Worm (Caenorhabditis elegans) whole organism, young adult: Measurements from ENCODE around the gene B0244.10.

Experiments
- B0019.2 ChIP-seq: fragments of 200-800 bp; sonication (Bioruptor generic); conservative IDR thresholded peaks from 2 replicates; pipeline ENCODE4 v1.3.6; 2022; ENCODE audit warnings: missing genetic modification reagents, missing genetic modification characterization, missing compliant biosample characterization
- B0261.1 ChIP-seq: sonication (generic microtip); optimal IDR thresholded peaks from 2 replicates; lab custom pipeline; 2016; ENCODE audit warnings: mild to moderate bottlenecking, missing genetic modification characterization, moderate library complexity, missing compliant biosample characterization
- B0336.3 ChIP-seq: fragments of 200-800 bp; sonication (Bioruptor generic); IDR thresholded peaks from 2 replicates; pipeline ENCODE4 v1.3.6; 2022; ENCODE audit warnings: missing genetic modification characterization, missing compliant biosample characterization
- C06A6.2 ChIP-seq: fragments of 200-800 bp; sonication (Bioruptor generic); conservative IDR thresholded peaks from 2 replicates; pipeline ENCODE4 v1.3.6; 2022; ENCODE audit warnings: missing genetic modification characterization, missing compliant biosample characterization
- D2030.7 ChIP-seq: fragments of 200-800 bp; sonication (Bioruptor generic); IDR thresholded peaks from 2 replicates; pipeline ENCODE4 v1.3.6; 2022; ENCODE audit warnings: missing genetic modification reagents, missing genetic modification characterization, missing compliant biosample characterization
- F22D6.2 ChIP-seq: sonication (generic microtip); optimal IDR thresholded peaks from 2 replicates; lab custom pipeline; 2016; ENCODE audit warnings: mild to moderate bottlenecking, missing genetic modification characterization, missing compliant biosample characterization
- F33H1.4 ChIP-seq: fragments of 200-800 bp; sonication (Bioruptor generic); IDR thresholded peaks from 2 replicates; pipeline ENCODE4 v1.3.6; 2022; ENCODE audit warnings: missing genetic modification reagents, missing genetic modification characterization, missing compliant biosample characterization
- F39B2.1 ChIP-seq: fragments of 200-800 bp; sonication (Bioruptor generic); IDR thresholded peaks from 2 replicates; pipeline ENCODE4 v1.3.6; 2022; ENCODE audit warnings: missing genetic modification reagents, missing genetic modification characterization, missing compliant biosample characterization
- K11D2.4 ChIP-seq: fragments of 200-800 bp; sonication (Bioruptor generic); IDR thresholded peaks from 2 replicates; pipeline ENCODE4 v1.3.6; 2022; ENCODE audit warnings: missing genetic modification reagents, missing genetic modification characterization, missing compliant biosample characterization
- T07F8.4 ChIP-seq: sonication (generic microtip); optimal IDR thresholded peaks from 2 replicates; lab custom pipeline; 2016; ENCODE audit warnings: mild to moderate bottlenecking, missing genetic modification characterization, moderate library complexity, missing compliant biosample characterization
- Y56A3A.18 ChIP-seq: fragments of 200-800 bp; sonication (Bioruptor generic); IDR thresholded peaks from 2 replicates; pipeline ENCODE4 v1.3.6; 2022; ENCODE audit warnings: missing genetic modification reagents, missing genetic modification characterization, missing compliant biosample characterization
- Y67H2A.10 ChIP-seq: fragments of 200-800 bp; sonication (Bioruptor generic); conservative IDR thresholded peaks from 2 replicates; pipeline ENCODE4 v1.3.6; 2022; ENCODE audit warnings: missing genetic modification reagents, missing genetic modification characterization, missing compliant biosample characterization
- ZK185.1 ChIP-seq: sonication (generic microtip); optimal IDR thresholded peaks from 2 replicates; lab custom pipeline; 2016; ENCODE audit warnings: mild to moderate bottlenecking, missing genetic modification characterization, missing compliant biosample characterization; ENCODE audit not compliant: poor library complexity, severe bottlenecking
- athp-1 ChIP-seq: sonication (generic microtip); optimal IDR thresholded peaks from 2 replicates; lab custom pipeline; 2017; ENCODE audit warnings: mild to moderate bottlenecking, missing genetic modification characterization, missing compliant biosample characterization
- attf-6 ChIP-seq: fragments of 200-800 bp; sonication (Bioruptor generic); IDR thresholded peaks from 2 replicates; pipeline ENCODE4 v1.3.6; 2022; ENCODE audit warnings: missing genetic modification reagents, missing genetic modification characterization, missing compliant biosample characterization
- bed-1 ChIP-seq: fragments of 200-800 bp; sonication (Bioruptor generic); IDR thresholded peaks from 2 replicates; pipeline ENCODE4 v1.3.6; 2022; ENCODE audit warnings: missing genetic modification reagents, missing genetic modification characterization, missing compliant biosample characterization
- bed-2 ChIP-seq: fragments of 200-800 bp; sonication (Bioruptor generic); IDR thresholded peaks from 2 replicates; pipeline ENCODE4 v1.3.6; 2022; ENCODE audit warnings: missing genetic modification reagents, missing genetic modification characterization, missing compliant biosample characterization
- egrh-3 ChIP-seq: fragments of 200-800 bp; sonication (Bioruptor generic); IDR thresholded peaks from 2 replicates; pipeline ENCODE4 v1.3.6; 2022; ENCODE audit warnings: missing genetic modification reagents, missing genetic modification characterization, missing compliant biosample characterization
- ekl-4 ChIP-seq: fragments of 200-800 bp; sonication (Bioruptor generic); IDR thresholded peaks from 2 replicates; pipeline ENCODE4 v1.3.6; 2022; ENCODE audit warnings: missing genetic modification reagents, missing genetic modification characterization, missing compliant biosample characterization
- ets-4 ChIP-seq: fragments of 200-800 bp; sonication (Bioruptor generic); optimal IDR thresholded peaks from 2 replicates; lab custom pipeline; 2018; ENCODE audit warnings: mild to moderate bottlenecking, missing genetic modification characterization, missing compliant biosample characterization
- fkh-3 ChIP-seq: sonication (generic microtip); optimal IDR thresholded peaks from 2 replicates; lab custom pipeline; 2016; ENCODE audit warnings: mild to moderate bottlenecking, missing genetic modification characterization, missing compliant biosample characterization
- gei-17 ChIP-seq: fragments of 200-800 bp; sonication (Bioruptor generic); optimal IDR thresholded peaks from 2 replicates; lab custom pipeline; 2018; ENCODE audit warnings: mild to moderate bottlenecking, missing genetic modification characterization, missing compliant biosample characterization
- hlh-12 ChIP-seq: sonication (generic microtip); optimal IDR thresholded peaks from 2 replicates; lab custom pipeline; 2016; ENCODE audit warnings: missing genetic modification characterization, missing compliant biosample characterization
- hlh-26 ChIP-seq: fragments of 200-800 bp; sonication (Bioruptor generic); conservative IDR thresholded peaks from 2 replicates; pipeline ENCODE4 v1.3.6; 2022; ENCODE audit warnings: missing genetic modification reagents, missing genetic modification characterization, missing compliant biosample characterization
- hmg-1.2 ChIP-seq: fragments of 200-800 bp; sonication (Bioruptor generic); IDR thresholded peaks from 2 replicates; pipeline ENCODE4 v1.3.6; 2022; ENCODE audit warnings: missing genetic modification reagents, missing genetic modification characterization, missing compliant biosample characterization
- hsf-1 ChIP-seq: fragments of 200-800 bp; sonication (Bioruptor generic); IDR thresholded peaks from 2 replicates; pipeline ENCODE4 v1.3.6; 2022; ENCODE audit warnings: missing genetic modification reagents, missing genetic modification characterization, missing compliant biosample characterization
- let-526 ChIP-seq: fragments of 200-800 bp; sonication (Bioruptor generic); IDR thresholded peaks from 2 replicates; pipeline ENCODE4 v1.3.6; 2022; ENCODE audit warnings: missing genetic modification reagents, missing genetic modification characterization, missing compliant biosample characterization
- let-607 ChIP-seq, 2 experiments: fragments of 200-800 bp in 1 of 2; sonication (Bioruptor generic) in 1 of 2; sonication (generic microtip) in 1 of 2; optimal IDR thresholded peaks; 2 replicates each; lab custom pipeline; 2016 to 2018; ENCODE audit warnings: mild to moderate bottlenecking in 2 of 2, missing compliant biosample characterization in 2 of 2, missing genetic modification characterization in 2 of 2, moderate library complexity in 2 of 2, missing genotype in 1 of 2
- lsl-1 ChIP-seq: fragments of 200-800 bp; sonication (Bioruptor generic); optimal IDR thresholded peaks from 2 replicates; lab custom pipeline; 2018; ENCODE audit warnings: mild to moderate bottlenecking, missing genetic modification characterization, moderate library complexity, missing compliant biosample characterization
- madf-6 ChIP-seq: fragments of 200-800 bp; sonication (Bioruptor generic); IDR thresholded peaks from 2 replicates; pipeline ENCODE4 v1.3.6; 2022; ENCODE audit warnings: missing genetic modification reagents, missing genetic modification characterization, missing compliant biosample characterization
- mel-28 ChIP-seq: sonication (generic microtip); optimal IDR thresholded peaks from 2 replicates; lab custom pipeline; 2016; ENCODE audit warnings: borderline replicate concordance, mild to moderate bottlenecking, missing genetic modification characterization, missing compliant biosample characterization
- nfyb-1 ChIP-seq: fragments of 200-800 bp; sonication (Bioruptor generic); IDR thresholded peaks from 2 replicates; pipeline ENCODE4 v1.3.6; 2022; ENCODE audit warnings: missing genetic modification reagents, missing genetic modification characterization, missing compliant biosample characterization
- nhr-90 ChIP-seq: sonication (generic microtip); optimal IDR thresholded peaks from 2 replicates; lab custom pipeline; 2016; ENCODE audit warnings: missing genotype, mild to moderate bottlenecking, missing genetic modification characterization, missing compliant biosample characterization
- pha-4 ChIP-seq: fragments of 150-350 bp; sonication (generic microtip); optimal IDR thresholded peaks from 2 replicates; lab custom pipeline; 2014; ENCODE audit warnings: missing biosample characterization, missing genetic modification reagents, missing genetic modification characterization
- rcor-1 ChIP-seq: fragments of 200-800 bp; sonication (Bioruptor generic); IDR thresholded peaks from 2 replicates; pipeline ENCODE4 v1.3.6; 2022; ENCODE audit warnings: missing genetic modification reagents, missing genetic modification characterization, missing compliant biosample characterization
- sdz-38 ChIP-seq: sonication (generic microtip); optimal IDR thresholded peaks from 2 replicates; lab custom pipeline; 2016; ENCODE audit warnings: missing genotype, missing genetic modification characterization, missing compliant biosample characterization
- snpc-1.3 ChIP-seq: sonication (generic microtip); optimal IDR thresholded peaks from 2 replicates; lab custom pipeline; 2017; ENCODE audit warnings: missing genetic modification characterization, mild to moderate bottlenecking, missing compliant biosample characterization, antibody characterized with exemption, moderate library complexity, missing genotype, missing genetic modification reagents; ENCODE audit not compliant: insufficient read depth
- snpc-3.4 ChIP-seq: sonication (generic microtip); optimal IDR thresholded peaks from 2 replicates; lab custom pipeline; 2017; ENCODE audit warnings: missing genetic modification characterization, mild to moderate bottlenecking, missing compliant biosample characterization, antibody characterized with exemption, moderate library complexity, missing genotype, missing genetic modification reagents
- ztf-22 ChIP-seq: fragments of 200-800 bp; sonication (Bioruptor generic); optimal IDR thresholded peaks from 2 replicates; lab custom pipeline; 2018; ENCODE audit warnings: mild to moderate bottlenecking, missing genetic modification characterization, moderate library complexity, missing compliant biosample characterization
- ztf-25 ChIP-seq: fragments of 200-800 bp; sonication (Bioruptor generic); IDR thresholded peaks from 2 replicates; pipeline ENCODE4 v1.3.6; 2022; ENCODE audit warnings: missing genetic modification reagents, missing genetic modification characterization, missing compliant biosample characterization
- ztf-26 ChIP-seq: sonication (generic microtip); optimal IDR thresholded peaks from 2 replicates; lab custom pipeline; 2017; ENCODE audit warnings: missing genetic modification characterization, missing compliant biosample characterization

B0244.10 gene

ce11 chrIII:5692690-5693089 is 42.3 kb upstream of the B0244.10 start, which contains the start of the genes abi-1 and arle-14 (continued):
- TF ChIP-seq T07F8.4 (tag; lab: Kevin White, UChicago), result no peak
- peak; percentile 29 for TF ChIP-seq snpc-3.4 (tag; lab: Kevin White, UChicago)
- no peak for TF ChIP-seq ztf-26 (tag; lab: Kevin White, UChicago)
- no peak for TF ChIP-seq hmg-1.2
- no peak for TF ChIP-seq mel-28
- no peak for TF ChIP-seq bed-2
- TF ChIP-seq F39B2.1 (GFP tag; lab: Robert Waterston, UW), result no peak
- TF ChIP-seq B0336.3 (GFP tag; lab: Robert Waterston, UW), result no peak
- TF ChIP-seq ekl-4 (GFP tag; lab: Robert Waterston, UW), result no peak
- TF ChIP-seq pha-4 (tag; lab: Kevin White, UChicago), result no peak
- no peak for TF ChIP-seq ets-4 (GFP tag; lab: Kevin White, UChicago)
- no peak for TF ChIP-seq Y67H2A.10 (GFP tag; lab: Robert Waterston, UW)
- no peak for TF ChIP-seq athp-1 (tag; lab: Kevin White, UChicago)
- no peak for TF ChIP-seq hlh-26 (GFP tag; lab: Robert Waterston, UW)
- no peak for TF ChIP-seq Y56A3A.18 (GFP tag; lab: Robert Waterston, UW)
- TF ChIP-seq sdz-38 (tag; lab: Kevin White, UChicago), result no peak
- no peak for TF ChIP-seq C06A6.2 (GFP tag; lab: Robert Waterston, UW)
- TF ChIP-seq lsl-1, result peak; percentile 33
- peak; percentile 43; the same call in 1 of the 2 replicates for TF ChIP-seq F33H1.4 (GFP tag; lab: Robert Waterston, UW)
- no peak for TF ChIP-seq B0019.2 (GFP tag; lab: Robert Waterston, UW)
- no peak for TF ChIP-seq hlh-12 (tag; lab: Kevin White, UChicago)
- no peak for TF ChIP-seq rcor-1 (GFP tag; lab: Robert Waterston, UW)
- TF ChIP-seq nfyb-1, result no peak
- TF ChIP-seq gei-17 (GFP tag; lab: Kevin White, UChicago), result no peak
- no peak for TF ChIP-seq snpc-1.3
- no peak for TF ChIP-seq let-607 (tag; optimal IDR thresholded peaks at IDR 0.05; lab: Kevin White, UChicago)

ce11 chrIII:5693736-5694135 is 41.2 kb upstream of the B0244.10 start, which contains the start of gene B0336.13:
B0336.13 (plus strand) TSS chrIII:5694036.
- TF ChIP-seq D2030.7 (GFP tag; lab: Robert Waterston, UW) (no peak), F22D6.2 (tag; lab: Kevin White, UChicago) (no peak), let-526 (GFP tag; lab: Robert Waterston, UW) (no peak), B0019.2 (GFP tag; lab: Robert Waterston, UW) (no peak), madf-6 (GFP tag; lab: Robert Waterston, UW) (peak; percentile 15; the same call in 1 of the 2 replicates), hsf-1 (0 out of 2 replicates have a peak, but pooled peaks have one; percentile 46)
- TF ChIP-seq, all 124 proteins: peak for 2

- TF ChIP-seq fkh-3 (tag; lab: Kevin White, UChicago) (no peak), ztf-25 (GFP tag; lab: Robert Waterston, UW) (no peak), ztf-22 (no peak), attf-6 (no peak), K11D2.4 (GFP tag; lab: Robert Waterston, UW) (no peak), mel-28 (no peak), B0261.1 (tag; lab: Kevin White, UChicago) (no peak), nhr-90 (no peak), bed-1 (GFP tag; lab: Robert Waterston, UW) (no peak), egrh-3 (GFP tag; lab: Robert Waterston, UW) (no peak), ZK185.1 (tag; lab: Kevin White, UChicago) (no peak)
These were observed 37.7 kb upstream of the B0244.10 start, which contains the start of gene B0336.7 for ce11 chrIII:5697266-5697665. B0336.7 (minus strand) TSS chrIII:5697366.
